Worm (Caenorhabditis elegans) whole organism, L4/young adult: ENCODE measurements around the gene dsh-1.

Source experiments
- W03F9.2 ChIP-seq: fragments of 150-350 bp; optimal IDR thresholded peaks from 2 replicates; lab custom pipeline; 2014; ENCODE audit warnings: missing biosample characterization, missing genetic modification characterization
- dao-5 ChIP-seq: sonication (generic microtip); optimal IDR thresholded peaks from 2 replicates; lab custom pipeline; 2016; ENCODE audit warnings: missing genotype, missing genetic modification characterization, moderate library complexity, missing compliant biosample characterization

DNA sequence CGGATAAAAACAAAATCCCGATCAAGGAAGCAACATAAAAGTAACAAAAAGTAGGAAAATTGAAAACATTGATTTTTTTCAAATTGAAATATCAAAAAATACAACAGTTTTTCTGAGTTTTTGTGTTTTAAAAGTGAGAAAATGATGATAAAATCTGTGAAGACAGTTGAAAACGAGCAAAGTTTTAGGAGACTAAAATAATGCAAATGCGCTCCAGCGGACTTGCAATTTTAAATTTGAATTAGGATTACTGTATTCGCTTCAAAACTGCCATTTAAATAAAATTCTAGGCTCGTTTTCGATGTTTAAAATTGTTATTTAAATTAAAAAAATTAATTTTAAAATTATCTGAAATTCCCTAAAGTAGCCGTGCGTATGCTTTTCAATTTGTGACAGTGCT, 37.2 kb downstream of the dsh-1 start:
- TF ChIP-seq W03F9.2 (tag; lab: Kevin White, UChicago) (no peak), dao-5 (tag; lab: Kevin White, UChicago) (no peak)
